Comparison of ENCODE assay signal across 2 fruit fly cellular contexts in the genomic region with DNA sequence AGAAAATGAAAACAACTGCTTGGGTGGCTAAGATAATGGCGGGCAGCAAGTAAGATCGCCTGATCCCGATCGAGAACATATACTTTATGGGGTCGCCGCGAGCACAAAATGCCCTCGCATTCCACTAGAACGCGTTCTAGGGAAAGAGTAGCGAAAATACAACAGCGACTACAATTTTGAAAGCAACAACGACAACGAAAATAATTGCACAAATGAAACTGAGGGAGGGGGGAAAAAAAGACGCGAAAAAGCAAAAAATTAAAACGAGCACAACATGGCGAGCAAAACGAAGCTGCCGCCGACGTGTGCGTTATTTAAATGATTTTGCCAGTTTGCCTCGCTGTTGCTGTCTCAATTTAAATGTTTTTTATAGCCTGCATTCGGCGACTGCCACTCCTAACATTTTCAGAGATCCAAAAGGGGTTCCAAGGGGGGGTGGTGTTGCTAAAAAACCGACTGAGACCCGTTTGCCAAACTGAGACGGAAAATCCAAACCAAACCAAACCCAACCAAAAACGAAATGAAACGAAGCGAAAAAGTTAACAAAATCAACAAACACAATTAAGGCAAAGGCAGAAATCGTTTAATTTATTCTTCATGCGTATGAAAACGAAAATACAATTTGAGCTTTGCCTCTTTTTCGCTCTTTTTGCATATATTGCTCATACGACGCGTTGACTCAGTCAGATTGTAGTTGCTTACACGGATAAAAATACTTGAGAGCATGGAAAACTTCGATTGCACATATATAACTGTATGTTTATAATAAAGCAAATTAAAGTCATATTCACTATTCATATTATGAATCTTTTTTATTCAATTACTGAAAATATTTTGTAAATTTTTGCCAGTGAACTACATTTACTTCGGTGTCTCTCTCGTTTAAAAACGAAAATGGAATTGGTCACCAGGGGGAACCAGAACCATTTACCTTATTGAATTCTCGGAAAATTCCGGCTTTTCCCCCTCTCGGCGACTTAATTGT.
TF ChIP-seq lines count a peak whose summit lies in the region.

No protein-coding gene starts in this region.

TF ChIP-seq in whole organism, embryonic, 481 proteins besides CTCF, POLR2A, EP300 and RAD21 (continued from another document and continues in another):
- TF ChIP-seq inv (GFP tag; IDR thresholded peaks at IDR 0.05; lab: Robert Waterston, UW; ENCODE audit: partially characterized antibody): no peak
- no peak for TF ChIP-seq CG1792 (GFP tag; optimal IDR thresholded peaks at IDR 0.05; lab: Kevin White, UChicago)
- no peak for TF ChIP-seq Dref (GFP tag; IDR thresholded peaks at IDR 0.05; lab: Robert Waterston, UW)
- TF ChIP-seq caup (GFP tag; optimal IDR thresholded peaks at IDR 0.05; lab: Kevin White, UChicago; ENCODE audit: severe bottlenecking): peak; percentile 58
- no peak for TF ChIP-seq ab (GFP tag; optimal IDR thresholded peaks at IDR 0.05; lab: Kevin White, UChicago)
- TF ChIP-seq sim (GFP tag; IDR thresholded peaks at IDR 0.05; lab: Robert Waterston, UW): no peak
- no peak for TF ChIP-seq CG4360 (GFP tag; IDR thresholded peaks at IDR 0.05; lab: Robert Waterston, UW)
- TF ChIP-seq Gsc (GFP tag; IDR thresholded peaks at IDR 0.05; lab: Robert Waterston, UW): no peak
- TF ChIP-seq yki (optimal IDR thresholded peaks at IDR 0.05; lab: Kevin White, UChicago): no peak
- no peak for TF ChIP-seq Doc2 (GFP tag; IDR thresholded peaks at IDR 0.05; lab: Robert Waterston, UW)
- TF ChIP-seq luna (GFP tag; optimal IDR thresholded peaks at IDR 0.05; lab: Kevin White, UChicago): no peak
- peak; percentile 21 for TF ChIP-seq CG2116 (GFP tag; optimal IDR thresholded peaks at IDR 0.05; lab: Kevin White, UChicago)
- peak; percentile 74 for TF ChIP-seq CG14050 (GFP tag; IDR thresholded peaks at IDR 0.05; lab: Robert Waterston, UW)
- TF ChIP-seq crc (GFP tag; optimal IDR thresholded peaks at IDR 0.05; lab: Kevin White, UChicago): no peak
- no peak for TF ChIP-seq crp (GFP tag; optimal IDR thresholded peaks at IDR 0.05; lab: Kevin White, UChicago)
- no peak for TF ChIP-seq Lim3 (GFP tag; IDR thresholded peaks at IDR 0.05; lab: Robert Waterston, UW)
- no peak for TF ChIP-seq CG17186 (GFP tag; optimal IDR thresholded peaks at IDR 0.05; lab: Kevin White, UChicago)
- no peak for TF ChIP-seq wek (GFP tag; optimal IDR thresholded peaks at IDR 0.05; lab: Kevin White, UChicago)
- TF ChIP-seq nmo (GFP tag; optimal IDR thresholded peaks at IDR 0.05; lab: Kevin White, UChicago): peak; percentile 29
- no peak for TF ChIP-seq CG3065 (GFP tag; optimal IDR thresholded peaks at IDR 0.05; lab: Kevin White, UChicago)
- peak; percentile 35 for TF ChIP-seq D19B (GFP tag; optimal IDR thresholded peaks at IDR 0.05; lab: Kevin White, UChicago)
- peak; percentile 78 for TF ChIP-seq CG30403 (GFP tag; optimal IDR thresholded peaks at IDR 0.05; lab: Kevin White, UChicago)
- TF ChIP-seq CG2678 (tag; optimal IDR thresholded peaks at IDR 0.05; lab: Kevin White, UChicago): peak; percentile 77
- TF ChIP-seq ftz-f1 (GFP tag; optimal IDR thresholded peaks at IDR 0.05; lab: Kevin White, UChicago): no peak
- TF ChIP-seq sens-2 (GFP tag; IDR thresholded peaks at IDR 0.05; lab: Robert Waterston, UW): no peak
- TF ChIP-seq CG13894 (tag; optimal IDR thresholded peaks at IDR 0.05; lab: Kevin White, UChicago): no peak
- TF ChIP-seq Side (GFP tag; optimal IDR thresholded peaks at IDR 0.05; lab: Kevin White, UChicago): no peak
- peak; percentile 60; the same call in 1 of the 2 replicates for TF ChIP-seq klu (GFP tag; IDR thresholded peaks at IDR 0.05; lab: Robert Waterston, UW)
- no peak for TF ChIP-seq pros (GFP tag; optimal IDR thresholded peaks at IDR 0.05; lab: Kevin White, UChicago)
- TF ChIP-seq ato (GFP tag; IDR thresholded peaks at IDR 0.05; lab: Robert Waterston, UW; ENCODE audit: partially characterized antibody): no peak
- TF ChIP-seq ewg (GFP tag; optimal IDR thresholded peaks at IDR 0.05; lab: Kevin White, UChicago): no peak
- TF ChIP-seq Oaz (GFP tag; IDR thresholded peaks at IDR 0.05; lab: Robert Waterston, UW): peak; percentile 61
- TF ChIP-seq grn (GFP tag; optimal IDR thresholded peaks at IDR 0.05; lab: Kevin White, UChicago): no peak
- TF ChIP-seq CG2199 (GFP tag; IDR thresholded peaks at IDR 0.05; lab: Robert Waterston, UW): no peak
- TF ChIP-seq Fer3 (tag; optimal IDR thresholded peaks at IDR 0.05; lab: Kevin White, UChicago): peak; percentile 69
- TF ChIP-seq CG4617 (GFP tag; optimal IDR thresholded peaks at IDR 0.05; lab: Kevin White, UChicago; ENCODE audit: borderline replicate concordance): no peak
- TF ChIP-seq sob (GFP tag; IDR thresholded peaks at IDR 0.05; lab: Robert Waterston, UW): peak; percentile 87
- peak; percentile 55 for TF ChIP-seq CG13775 (GFP tag; optimal IDR thresholded peaks at IDR 0.05; lab: Kevin White, UChicago)
- TF ChIP-seq knrl (GFP tag; IDR thresholded peaks at IDR 0.05; lab: Robert Waterston, UW; ENCODE audit: partially characterized antibody): no peak
- peak; percentile 41 for TF ChIP-seq CG9437 (GFP tag; optimal IDR thresholded peaks at IDR 0.05; lab: Kevin White, UChicago)
- no peak for TF ChIP-seq z (GFP tag; IDR thresholded peaks at IDR 0.05; lab: Robert Waterston, UW)
- TF ChIP-seq kah (GFP tag; optimal IDR thresholded peaks at IDR 0.05; lab: Kevin White, UChicago): no peak
- TF ChIP-seq Nf-YC (tag; optimal IDR thresholded peaks at IDR 0.05; lab: Kevin White, UChicago): peak; percentile 3
- TF ChIP-seq ssp (GFP tag; IDR thresholded peaks at IDR 0.05; lab: Robert Waterston, UW): peak; percentile 58
- no peak for TF ChIP-seq her (GFP tag; optimal IDR thresholded peaks at IDR 0.05; lab: Kevin White, UChicago)
- TF ChIP-seq fd3F (GFP tag; optimal IDR thresholded peaks at IDR 0.05; lab: Kevin White, UChicago): peak; percentile 66
- no peak for TF ChIP-seq ERR (GFP tag; optimal IDR thresholded peaks at IDR 0.05; lab: Kevin White, UChicago)
- no peak for TF ChIP-seq Vsx1 (GFP tag; optimal IDR thresholded peaks at IDR 0.05; lab: Kevin White, UChicago)
- no peak for TF ChIP-seq CG34376 (GFP tag; optimal IDR thresholded peaks at IDR 0.05; lab: Kevin White, UChicago)
- TF ChIP-seq CG17802 (tag; optimal IDR thresholded peaks at IDR 0.05; lab: Kevin White, UChicago): no peak
- no peak for TF ChIP-seq disco-r (GFP tag; optimal IDR thresholded peaks at IDR 0.05; lab: Kevin White, UChicago)
- TF ChIP-seq Tbp (GFP tag; optimal IDR thresholded peaks at IDR 0.05; lab: Kevin White, UChicago): no peak
- TF ChIP-seq fd64A (GFP tag; optimal IDR thresholded peaks at IDR 0.05; lab: Kevin White, UChicago): no peak
- TF ChIP-seq CoRest (tag; optimal IDR thresholded peaks at IDR 0.05; lab: Kevin White, UChicago): peak; percentile 72
- 0 out of 3 replicates have a peak, but pooled peaks have one; percentile 48 for TF ChIP-seq CG3726 (GFP tag; IDR thresholded peaks at IDR 0.05; lab: Robert Waterston, UW)
- peak; percentile 0 for TF ChIP-seq HLH54F (GFP tag; optimal IDR thresholded peaks at IDR 0.05; lab: Kevin White, UChicago)
- TF ChIP-seq slbo (GFP tag; IDR thresholded peaks at IDR 0.05; lab: Robert Waterston, UW): peak; percentile 95
- no peak for TF ChIP-seq kni (GFP tag; optimal IDR thresholded peaks at IDR 0.05; lab: Kevin White, UChicago)
- no peak for TF ChIP-seq CG1529 (GFP tag; optimal IDR thresholded peaks at IDR 0.05; lab: Kevin White, UChicago)
- TF ChIP-seq pb (GFP tag; optimal IDR thresholded peaks at IDR 0.05; lab: Kevin White, UChicago): no peak
- TF ChIP-seq CG8944 (GFP tag; optimal IDR thresholded peaks at IDR 0.05; lab: Kevin White, UChicago): no peak

TF ChIP-seq in whole organism, prepupa, 60 proteins besides CTCF, POLR2A, EP300 and RAD21 (continued from another document):
- TF ChIP-seq Gug (GFP tag; IDR thresholded peaks at IDR 0.05; lab: Robert Waterston, UW) (peak; percentile 79), CG11902 (GFP tag; optimal IDR thresholded peaks at IDR 0.05; lab: Kevin White, UChicago) (peak; percentile 41), Smox (GFP tag; optimal IDR thresholded peaks at IDR 0.05; lab: Kevin White, UChicago) (peak; percentile 72), CG15336 (GFP tag; IDR thresholded peaks at IDR 0.05; lab: Robert Waterston, UW) (peak; percentile 91), CG3032 (tag; optimal IDR thresholded peaks at IDR 0.05; lab: Kevin White, UChicago) (peak; percentile 45), Ets21C (GFP tag; optimal IDR thresholded peaks at IDR 0.05; lab: Kevin White, UChicago) (peak; percentile 13), CG4318 (GFP tag; optimal IDR thresholded peaks at IDR 0.05; lab: Kevin White, UChicago) (peak; percentile 51), spab (GFP tag; optimal IDR thresholded peaks at IDR 0.05; lab: Kevin White, UChicago) (peak; percentile 0), CG3919 (GFP tag; optimal IDR thresholded peaks at IDR 0.05; lab: Kevin White, UChicago) (peak; percentile 67), OdsH (GFP tag; optimal IDR thresholded peaks at IDR 0.05; lab: Kevin White, UChicago) (peak; percentile 79), CG11762 (GFP tag; optimal IDR thresholded peaks at IDR 0.05; lab: Kevin White, UChicago; ENCODE audit: insufficient read depth) (peak; percentile 60), CG34406 (GFP tag; optimal IDR thresholded peaks at IDR 0.05; lab: Kevin White, UChicago) (peak; percentile 69), CG31627 (GFP tag; optimal IDR thresholded peaks at IDR 0.05; lab: Kevin White, UChicago) (peak; percentile 72), Hr38 (GFP tag; optimal IDR thresholded peaks at IDR 0.05; lab: Kevin White, UChicago) (no peak)
